Fruit fly (Drosophila melanogaster) whole organism, embryonic: ENCODE measurements around the gene CoRest.

Source experiments
- Aef1 ChIP-seq: fragments of 200-800 bp; sonication (Bioruptor generic); IDR thresholded peaks from 3 replicates; pipeline ENCODE4 v1.3.6; 2022; ENCODE audit warnings: missing biosample characterization, missing genetic modification characterization
- Blimp-1 ChIP-seq: fragments of 200-800 bp; sonication (Bioruptor generic); optimal IDR thresholded peaks from 3 replicates; lab custom pipeline; 2018; ENCODE audit warnings: missing biosample characterization, missing genetic modification characterization, mild to moderate bottlenecking, moderate library complexity, missing genetic modification reagents
- CG10366 ChIP-seq: fragments of 200-800 bp; sonication (Bioruptor generic); IDR thresholded peaks from 2 replicates; pipeline ENCODE4 v1.3.6; 2022; ENCODE audit warnings: missing biosample characterization, missing genetic modification characterization
- CG11247 ChIP-seq: fragments of 200-800 bp; sonication (Bioruptor generic); IDR thresholded peaks from 2 replicates; pipeline ENCODE4 v1.3.6; 2022; ENCODE audit warnings: missing biosample characterization, missing genetic modification characterization
- CG11504 ChIP-seq: fragments of 200-800 bp; sonication (Bioruptor generic); optimal IDR thresholded peaks from 3 replicates; lab custom pipeline; 2019; ENCODE audit warnings: missing biosample characterization, mild to moderate bottlenecking, missing genetic modification characterization, moderate library complexity
- CG12071 ChIP-seq: fragments of 200-800 bp; sonication (Bioruptor generic); optimal IDR thresholded peaks from 3 replicates; lab custom pipeline; 2018; ENCODE audit warnings: missing biosample characterization, mild to moderate bottlenecking, missing genetic modification characterization
- CG1233 ChIP-seq: fragments of 200-800 bp; sonication (Bioruptor generic); optimal IDR thresholded peaks from 4 replicates; lab custom pipeline; 2018; ENCODE audit warnings: missing biosample characterization, mild to moderate bottlenecking, missing genetic modification characterization
- CG12391 ChIP-seq: fragments of 200-800 bp; sonication (Bioruptor generic); optimal IDR thresholded peaks from 3 replicates; lab custom pipeline; 2018; ENCODE audit warnings: missing biosample characterization, mild to moderate bottlenecking, missing genetic modification characterization, moderate library complexity
- CG13296 ChIP-seq: fragments of 200-800 bp; sonication (Bioruptor generic); optimal IDR thresholded peaks from 3 replicates; lab custom pipeline; 2018; ENCODE audit warnings: missing biosample characterization, mild to moderate bottlenecking, missing genetic modification characterization
- CG14667 ChIP-seq: fragments of 200-800 bp; sonication (Bioruptor generic); IDR thresholded peaks from 2 replicates; pipeline ENCODE4 v1.3.6; 2022; ENCODE audit warnings: missing biosample characterization, missing genetic modification characterization
- CG15269 ChIP-seq: fragments of 200-800 bp; sonication (Bioruptor generic); optimal IDR thresholded peaks from 2 replicates; lab custom pipeline; 2018; ENCODE audit warnings: missing biosample characterization, mild to moderate bottlenecking, missing genetic modification characterization, moderate library complexity
- CG15479 ChIP-seq: fragments of 200-800 bp; sonication (Bioruptor generic); optimal IDR thresholded peaks from 3 replicates; lab custom pipeline; 2019; ENCODE audit warnings: missing biosample characterization, mild to moderate bottlenecking, missing genetic modification characterization, moderate library complexity
- CG16815 ChIP-seq: fragments of 200-800 bp; sonication (Bioruptor generic); optimal IDR thresholded peaks from 3 replicates; lab custom pipeline; 2017; ENCODE audit warnings: missing biosample characterization, mild to moderate bottlenecking, missing genetic modification characterization
- CG17186 ChIP-seq: fragments of 200-800 bp; sonication (Bioruptor generic); optimal IDR thresholded peaks from 3 replicates; lab custom pipeline; 2017; ENCODE audit warnings: missing biosample characterization, missing genetic modification reagents, missing genetic modification characterization
- CG3065 ChIP-seq: fragments of 200-800 bp; sonication (Bioruptor generic); optimal IDR thresholded peaks from 2 replicates; lab custom pipeline; 2016; ENCODE audit warnings: missing biosample characterization, missing genetic modification characterization
- CG4360 ChIP-seq: fragments of 200-800 bp; sonication (Bioruptor generic); IDR thresholded peaks from 2 replicates; pipeline ENCODE4 v1.3.6; 2022; ENCODE audit warnings: missing biosample characterization, missing genetic modification characterization
- CG4617 ChIP-seq: fragments of 200-800 bp; sonication (Bioruptor generic); optimal IDR thresholded peaks from 3 replicates; lab custom pipeline; 2016; ENCODE audit warnings: missing biosample characterization, missing genetic modification characterization, borderline replicate concordance
- CG5180 ChIP-seq: fragments of 200-800 bp; sonication (Bioruptor generic); optimal IDR thresholded peaks from 3 replicates; lab custom pipeline; 2017; ENCODE audit warnings: missing biosample characterization, missing genetic modification characterization, mild to moderate bottlenecking, moderate library complexity, missing genetic modification reagents
- CG5245 ChIP-seq: fragments of 200-800 bp; sonication (Bioruptor generic); optimal IDR thresholded peaks from 3 replicates; lab custom pipeline; 2016; ENCODE audit warnings: missing biosample characterization, missing genetic modification characterization
- CG6765 ChIP-seq: fragments of 200-800 bp; sonication (Bioruptor generic); optimal IDR thresholded peaks from 3 replicates; lab custom pipeline; 2017; ENCODE audit warnings: missing biosample characterization, mild to moderate bottlenecking, missing genetic modification characterization
- CG7271 ChIP-seq: fragments of 200-800 bp; sonication (Bioruptor generic); optimal IDR thresholded peaks from 2 replicates; lab custom pipeline; 2018; ENCODE audit warnings: missing biosample characterization, mild to moderate bottlenecking, missing genetic modification characterization, moderate library complexity
- CG7786 ChIP-seq: fragments of 200-800 bp; sonication (Bioruptor generic); optimal IDR thresholded peaks from 2 replicates; lab custom pipeline; 2016; ENCODE audit warnings: missing biosample characterization, missing genetic modification characterization
- CG8359 ChIP-seq: fragments of 200-800 bp; sonication (Bioruptor generic); optimal IDR thresholded peaks from 2 replicates; lab custom pipeline; 2017; ENCODE audit warnings: missing biosample characterization, mild to moderate bottlenecking, missing genetic modification characterization, borderline replicate concordance
- Dip3 ChIP-seq: fragments of 200-800 bp; sonication (Bioruptor generic); optimal IDR thresholded peaks from 3 replicates; lab custom pipeline; 2016; ENCODE audit warnings: missing biosample characterization, missing genetic modification characterization
- E2f1 ChIP-seq: fragments of 200-800 bp; sonication (Bioruptor generic); IDR thresholded peaks from 2 replicates; pipeline ENCODE4 v1.3.6; 2022; ENCODE audit warnings: missing biosample characterization, missing genetic modification characterization
- Hr78 ChIP-seq, 2 experiments: fragments of 200-800 bp in 1 of 2; fragments of >200 bp in 1 of 2; sonication (Bioruptor generic) in 1 of 2; optimal IDR thresholded peaks; 2 replicates each; lab custom pipeline; 2017 to 2019; ENCODE audit warnings: missing biosample characterization in 2 of 2, missing genetic modification characterization in 2 of 2, mild to moderate bottlenecking in 1 of 2, moderate library complexity in 1 of 2
- Sin3A ChIP-seq: fragments of >200 bp; optimal IDR thresholded peaks from 2 replicates; lab custom pipeline; 2018
- Sox102F ChIP-seq: fragments of 200-800 bp; sonication (Bioruptor generic); optimal IDR thresholded peaks from 2 replicates; lab custom pipeline; 2018; ENCODE audit warnings: missing biosample characterization, mild to moderate bottlenecking, missing genetic modification characterization, moderate library complexity
- YL-1 ChIP-seq: fragments of 200-800 bp; sonication (Bioruptor generic); optimal IDR thresholded peaks from 3 replicates; lab custom pipeline; 2017; ENCODE audit warnings: missing biosample characterization, mild to moderate bottlenecking, missing genetic modification characterization
- ase ChIP-seq: fragments of 200-800 bp; sonication (Bioruptor generic); IDR thresholded peaks from 3 replicates; pipeline ENCODE4 v1.3.6; 2022; ENCODE audit warnings: missing biosample characterization, missing genetic modification characterization
- bowl ChIP-seq: fragments of 200-800 bp; sonication (Bioruptor generic); IDR thresholded peaks from 2 replicates; pipeline ENCODE4 v1.3.6; 2022; ENCODE audit warnings: missing biosample characterization, missing genetic modification characterization
- bsh ChIP-seq, 2 experiments: fragments of 200-800 bp; sonication (Bioruptor generic); optimal IDR thresholded peaks; 2 replicates each; lab custom pipeline; 2017 to 2018; ENCODE audit warnings: mild to moderate bottlenecking in 2 of 2, missing biosample characterization in 2 of 2, missing genetic modification characterization in 2 of 2, moderate library complexity in 1 of 2
- cas ChIP-seq: fragments of 200-800 bp; sonication (Bioruptor generic); IDR thresholded peaks from 2 replicates; pipeline ENCODE4 v1.3.6; 2022; ENCODE audit warnings: missing biosample characterization, missing genetic modification characterization
- corto ChIP-seq: fragments of 200-800 bp; sonication (Bioruptor generic); optimal IDR thresholded peaks from 2 replicates; lab custom pipeline; 2016; ENCODE audit warnings: missing biosample characterization, mild to moderate bottlenecking, missing genetic modification characterization, moderate library complexity
- crol ChIP-seq: fragments of 200-800 bp; sonication (Bioruptor generic); IDR thresholded peaks from 2 replicates; pipeline ENCODE4 v1.3.6; 2022; ENCODE audit warnings: missing biosample characterization, missing genetic modification characterization
- disco-r ChIP-seq: fragments of 200-800 bp; sonication (Bioruptor generic); optimal IDR thresholded peaks from 2 replicates; lab custom pipeline; 2016; ENCODE audit warnings: missing biosample characterization, missing genetic modification characterization
- fru ChIP-seq: fragments of >200 bp; optimal IDR thresholded peaks from 2 replicates; lab custom pipeline; 2017
- hkb ChIP-seq, 2 experiments: fragments of 200-800 bp in 1 of 2; fragments of >200 bp in 1 of 2; sonication (Bioruptor generic) in 1 of 2; IDR thresholded peaks in 1 of 2; optimal IDR thresholded peaks in 1 of 2; 2 replicates each; pipeline versions ENCODE4 v1.3.6 to Lab custom; 2017 to 2022; ENCODE audit warnings: missing biosample characterization in 1 of 2, missing genetic modification characterization in 1 of 2
- inv ChIP-seq: fragments of 200-800 bp; sonication (Bioruptor generic); IDR thresholded peaks from 2 replicates; pipeline ENCODE4 v1.3.6; 2022; ENCODE audit warnings: missing biosample characterization, missing genetic modification characterization; ENCODE audit not compliant: partially characterized antibody
- kah ChIP-seq: fragments of 200-800 bp; sonication (Bioruptor generic); optimal IDR thresholded peaks from 2 replicates; lab custom pipeline; 2018; ENCODE audit warnings: missing biosample characterization, mild to moderate bottlenecking, missing genetic modification characterization
- lbe ChIP-seq: fragments of 200-800 bp; sonication (Bioruptor generic); optimal IDR thresholded peaks from 2 replicates; lab custom pipeline; 2016; ENCODE audit warnings: missing biosample characterization, mild to moderate bottlenecking, missing genetic modification characterization
- nerfin-1 ChIP-seq: fragments of 200-800 bp; sonication (Bioruptor generic); optimal IDR thresholded peaks from 3 replicates; lab custom pipeline; 2019; ENCODE audit warnings: missing biosample characterization, mild to moderate bottlenecking, missing genetic modification characterization, moderate library complexity
- pros ChIP-seq: fragments of 200-800 bp; sonication (Bioruptor generic); optimal IDR thresholded peaks from 3 replicates; lab custom pipeline; 2019; ENCODE audit warnings: missing biosample characterization, mild to moderate bottlenecking, missing genetic modification characterization, moderate library complexity
- pum ChIP-seq: fragments of 200-800 bp; sonication (Bioruptor generic); optimal IDR thresholded peaks from 2 replicates; lab custom pipeline; 2016; ENCODE audit warnings: missing biosample characterization, missing genetic modification characterization
- shn ChIP-seq: fragments of 200-800 bp; sonication (Bioruptor generic); optimal IDR thresholded peaks from 3 replicates; lab custom pipeline; 2016; ENCODE audit warnings: missing biosample characterization, missing genetic modification characterization
- slbo ChIP-seq: fragments of 200-800 bp; sonication (Bioruptor generic); IDR thresholded peaks from 2 replicates; pipeline ENCODE4 v1.3.6; 2022; ENCODE audit warnings: missing biosample characterization, missing genetic modification characterization
- ssp ChIP-seq: fragments of 200-800 bp; sonication (Bioruptor generic); IDR thresholded peaks from 2 replicates; pipeline ENCODE4 v1.3.6; 2022; ENCODE audit warnings: missing biosample characterization, missing genetic modification characterization
- trh ChIP-seq: fragments of 200-800 bp; sonication (Bioruptor generic); optimal IDR thresholded peaks from 2 replicates; lab custom pipeline; 2016; ENCODE audit warnings: missing biosample characterization, missing genetic modification characterization
- unc-4 ChIP-seq: fragments of 200-800 bp; sonication (Bioruptor generic); IDR thresholded peaks from 2 replicates; pipeline ENCODE4 v1.3.6; 2022; ENCODE audit warnings: missing biosample characterization, missing genetic modification characterization; ENCODE audit not compliant: partially characterized antibody
- vfl ChIP-seq: fragments of 200-800 bp; sonication (Bioruptor generic); optimal IDR thresholded peaks from 2 replicates; lab custom pipeline; 2016; ENCODE audit warnings: missing biosample characterization, missing genetic modification characterization

Gene CoRest

DNA sequence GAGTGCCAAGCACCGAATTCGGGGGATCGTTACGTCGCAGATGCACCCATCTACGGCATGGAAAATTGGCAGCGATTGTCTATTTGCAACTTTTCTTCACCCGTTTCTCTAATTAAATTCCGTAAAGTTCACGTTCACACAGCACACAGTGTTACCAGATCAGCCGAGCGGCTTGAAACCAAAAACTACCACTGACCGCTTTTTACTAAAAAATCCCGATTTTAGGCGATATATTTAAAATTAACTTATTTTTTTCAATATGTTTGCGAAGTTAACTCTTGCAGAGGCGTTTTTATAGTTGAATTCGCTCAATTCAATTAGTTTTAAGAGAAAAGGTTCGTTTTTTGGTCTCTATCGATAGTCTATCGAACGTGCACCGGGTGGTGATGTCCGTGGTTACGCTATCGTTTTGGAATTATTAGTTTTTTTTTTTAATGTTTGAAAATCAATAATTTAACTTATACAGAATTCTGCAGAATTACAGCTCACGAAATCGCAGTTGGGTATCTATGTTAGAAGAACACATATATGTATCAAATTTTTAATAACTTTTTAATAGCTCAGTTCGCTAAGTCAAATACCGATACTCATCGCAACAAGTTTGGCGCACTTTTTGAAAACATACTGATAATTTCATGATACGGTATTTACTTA lies 58.0 kb downstream of the CoRest start, which contains the start of gene Tao (continued):
- TF ChIP-seq CG4360 (no peak), nerfin-1 (no peak), ssp (GFP tag; lab: Robert Waterston, UW) (no peak), pros (GFP tag; lab: Kevin White, UChicago) (no peak), shn (GFP tag; lab: Kevin White, UChicago) (no peak), lbe (GFP tag; lab: Kevin White, UChicago) (no peak), CG5180 (GFP tag; lab: Kevin White, UChicago) (no peak), CG12071 (GFP tag; lab: Kevin White, UChicago) (no peak), trh (GFP tag; lab: Kevin White, UChicago) (no peak), CG12391 (tag; lab: Kevin White, UChicago) (peak; percentile 41), YL-1 (GFP tag; lab: Kevin White, UChicago) (no peak), inv (GFP tag; lab: Robert Waterston, UW) (peak; percentile 87), CG11504 (no peak), Hr78 (GFP tag; optimal IDR thresholded peaks at IDR 0.05; lab: Kevin White, UChicago) (no peak), CG13296 (GFP tag; lab: Kevin White, UChicago) (no peak), pum (GFP tag; lab: Kevin White, UChicago) (no peak), CG17186 (GFP tag; lab: Kevin White, UChicago) (no peak), ase (no peak), Sin3A (lab: Kevin White, UChicago) (peak; percentile 70), CG7271 (tag; lab: Kevin White, UChicago) (no peak), bowl (GFP tag; lab: Robert Waterston, UW) (no peak), bsh (GFP tag; optimal IDR thresholded peaks at IDR 0.05; lab: Kevin White, UChicago) (no peak), CG15269 (tag; lab: Kevin White, UChicago) (no peak), cas (no peak), corto (GFP tag; lab: Kevin White, UChicago) (no peak), Dip3 (GFP tag; lab: Kevin White, UChicago) (no peak), CG8359 (no peak), disco-r (no peak), E2f1 (GFP tag; lab: Robert Waterston, UW) (no peak), unc-4 (GFP tag; lab: Robert Waterston, UW) (peak; percentile 81), CG1233 (no peak), CG7786 (GFP tag; lab: Kevin White, UChicago) (no peak), CG3065 (GFP tag; lab: Kevin White, UChicago) (no peak), crol (GFP tag; lab: Robert Waterston, UW) (no peak), CG14667 (GFP tag; lab: Robert Waterston, UW) (no peak), slbo (no peak), hkb (optimal IDR thresholded peaks at IDR 0.05; lab: Kevin White, UChicago) (no peak), hkb (GFP tag; IDR thresholded peaks at IDR 0.05; lab: Robert Waterston, UW) (no peak), CG16815 (GFP tag; lab: Kevin White, UChicago) (no peak), Aef1 (GFP tag; lab: Robert Waterston, UW) (no peak), fru (lab: Kevin White, UChicago) (no peak), kah (GFP tag; lab: Kevin White, UChicago) (no peak), Sox102F (GFP tag; lab: Kevin White, UChicago) (no peak), CG4617 (GFP tag; lab: Kevin White, UChicago) (peak; percentile 40), Blimp-1 (GFP tag; lab: Kevin White, UChicago) (no peak), vfl (GFP tag; lab: Kevin White, UChicago) (no peak), CG6765 (GFP tag; lab: Kevin White, UChicago) (no peak), CG11247 (no peak), CG15479 (GFP tag; lab: Kevin White, UChicago) (no peak), CG10366 (GFP tag; lab: Robert Waterston, UW) (no peak), CG5245 (GFP tag; lab: Kevin White, UChicago) (no peak)
